Worm (Caenorhabditis elegans) whole organism, late embryonic: ENCODE results near the gene lgc-5.
A peak's percentile ranks its signal among the peaks of the same experiment; 100 is the strongest.

Source experiments
- C08G9.2 ChIP-seq: sonication (generic microtip); optimal IDR thresholded peaks from 2 replicates; lab custom pipeline; 2016; ENCODE audit warnings: mild to moderate bottlenecking, missing genetic modification characterization, moderate library complexity, missing compliant biosample characterization
- C38D4.7 ChIP-seq: fragments of 200-800 bp; sonication (Bioruptor generic); optimal IDR thresholded peaks from 2 replicates; lab custom pipeline; 2018; ENCODE audit warnings: mild to moderate bottlenecking, missing genetic modification characterization, moderate library complexity, missing compliant biosample characterization
- F13H6.1 ChIP-seq: sonication (generic microtip); optimal IDR thresholded peaks from 2 replicates; lab custom pipeline; 2016; ENCODE audit warnings: missing genetic modification characterization, missing compliant biosample characterization
- K02D7.2 ChIP-seq: sonication (generic microtip); optimal IDR thresholded peaks from 2 replicates; lab custom pipeline; 2017; ENCODE audit warnings: mild to moderate bottlenecking, missing genetic modification characterization, missing compliant biosample characterization
- K09A11.1 ChIP-seq: sonication (generic microtip); optimal IDR thresholded peaks from 2 replicates; lab custom pipeline; 2017; ENCODE audit warnings: antibody characterized with exemption, mild to moderate bottlenecking, missing genetic modification characterization, missing compliant biosample characterization; ENCODE audit not compliant: insufficient read depth
- ahr-1 ChIP-seq: sonication (generic microtip); optimal IDR thresholded peaks from 2 replicates; lab custom pipeline; 2016; ENCODE audit warnings: missing genetic modification characterization, missing compliant biosample characterization
- ama-1 ChIP-seq: fragments of 150-350 bp; optimal IDR thresholded peaks from 2 replicates; lab custom pipeline; 2014
- ceh-14 ChIP-seq: sonication (generic microtip); optimal IDR thresholded peaks from 2 replicates; lab custom pipeline; 2016; ENCODE audit warnings: missing genotype, missing genetic modification characterization, missing compliant biosample characterization
- ceh-18 ChIP-seq: sonication (generic microtip); optimal IDR thresholded peaks from 2 replicates; lab custom pipeline; 2016; ENCODE audit warnings: missing genetic modification characterization, missing compliant biosample characterization
- ceh-2 ChIP-seq: sonication (generic microtip); optimal IDR thresholded peaks from 2 replicates; lab custom pipeline; 2016; ENCODE audit warnings: missing genotype, missing genetic modification characterization, missing compliant biosample characterization
- ceh-24 ChIP-seq: sonication (generic microtip); optimal IDR thresholded peaks from 2 replicates; lab custom pipeline; 2016; ENCODE audit warnings: mild to moderate bottlenecking, missing genetic modification characterization, missing compliant biosample characterization
- ceh-31 ChIP-seq: sonication (generic microtip); optimal IDR thresholded peaks from 2 replicates; lab custom pipeline; 2016; ENCODE audit warnings: missing genetic modification characterization, missing compliant biosample characterization
- ceh-34 ChIP-seq: sonication (generic microtip); optimal IDR thresholded peaks from 2 replicates; lab custom pipeline; 2016; ENCODE audit warnings: mild to moderate bottlenecking, missing genetic modification characterization, missing compliant biosample characterization
- ceh-48 ChIP-seq: sonication (generic microtip); optimal IDR thresholded peaks from 2 replicates; lab custom pipeline; 2016; ENCODE audit warnings: missing genetic modification characterization, inconsistent platforms, missing compliant biosample characterization
- ceh-9 ChIP-seq: sonication (generic microtip); optimal IDR thresholded peaks from 2 replicates; lab custom pipeline; 2016; ENCODE audit warnings: mild to moderate bottlenecking, missing genetic modification characterization, inconsistent platforms, missing compliant biosample characterization
- dmd-4 ChIP-seq: sonication (generic microtip); optimal IDR thresholded peaks from 2 replicates; lab custom pipeline; 2016; ENCODE audit warnings: borderline replicate concordance, missing genetic modification characterization, missing compliant biosample characterization
- elt-2 ChIP-seq: sonication (generic microtip); optimal IDR thresholded peaks from 2 replicates; lab custom pipeline; 2016; ENCODE audit warnings: missing genetic modification reagents, missing genetic modification characterization, missing compliant biosample characterization
- elt-4 ChIP-seq: sonication (generic microtip); optimal IDR thresholded peaks from 2 replicates; lab custom pipeline; 2016; ENCODE audit warnings: missing genetic modification characterization, missing compliant biosample characterization
- ets-4 ChIP-seq: sonication (generic microtip); optimal IDR thresholded peaks from 2 replicates; lab custom pipeline; 2016; ENCODE audit warnings: missing genetic modification characterization, missing compliant biosample characterization
- eyg-1 ChIP-seq: sonication (generic microtip); optimal IDR thresholded peaks from 2 replicates; lab custom pipeline; 2016; ENCODE audit warnings: missing genotype, missing genetic modification characterization, missing compliant biosample characterization
- fax-1 ChIP-seq: sonication (generic microtip); optimal IDR thresholded peaks from 2 replicates; lab custom pipeline; 2016; ENCODE audit warnings: missing genotype, missing genetic modification characterization, missing compliant biosample characterization
- fkh-6 ChIP-seq: sonication (generic microtip); optimal IDR thresholded peaks from 2 replicates; lab custom pipeline; 2016; ENCODE audit warnings: missing genetic modification characterization, missing compliant biosample characterization
- hlh-15 ChIP-seq: sonication (generic microtip); optimal IDR thresholded peaks from 2 replicates; lab custom pipeline; 2016; ENCODE audit warnings: missing genetic modification characterization, missing compliant biosample characterization
- hlh-30 ChIP-seq: sonication (generic microtip); optimal IDR thresholded peaks from 2 replicates; lab custom pipeline; 2017; ENCODE audit warnings: antibody characterized with exemption, missing genetic modification characterization, missing compliant biosample characterization; ENCODE audit not compliant: insufficient read depth
- madf-2 ChIP-seq: sonication (generic microtip); optimal IDR thresholded peaks from 2 replicates; lab custom pipeline; 2017; ENCODE audit warnings: missing genetic modification characterization, missing compliant biosample characterization
- nfya-1 ChIP-seq: sonication (generic microtip); optimal IDR thresholded peaks from 2 replicates; lab custom pipeline; 2017; ENCODE audit warnings: missing genetic modification characterization, mild to moderate bottlenecking, missing compliant biosample characterization, antibody characterized with exemption, moderate library complexity
- nhr-232 ChIP-seq: sonication (generic microtip); optimal IDR thresholded peaks from 2 replicates; lab custom pipeline; 2016; ENCODE audit warnings: missing genetic modification characterization, missing compliant biosample characterization
- odd-2 ChIP-seq: sonication (generic microtip); optimal IDR thresholded peaks from 2 replicates; lab custom pipeline; 2017; ENCODE audit warnings: antibody characterized with exemption, mild to moderate bottlenecking, missing genetic modification characterization, missing compliant biosample characterization
- pros-1 ChIP-seq: fragments of 150-350 bp; optimal IDR thresholded peaks from 2 replicates; lab custom pipeline; 2014; ENCODE audit warnings: missing biosample characterization, missing genetic modification reagents, missing genetic modification characterization
- sox-4 ChIP-seq: sonication (generic microtip); optimal IDR thresholded peaks from 2 replicates; lab custom pipeline; 2017; ENCODE audit warnings: mild to moderate bottlenecking, missing genetic modification characterization, inconsistent platforms, missing compliant biosample characterization
- ttx-3 ChIP-seq: sonication (generic microtip); optimal IDR thresholded peaks from 2 replicates; lab custom pipeline; 2016; ENCODE audit warnings: missing genetic modification reagents, missing genetic modification characterization, missing compliant biosample characterization
- unc-42 ChIP-seq: sonication (generic microtip); optimal IDR thresholded peaks from 2 replicates; lab custom pipeline; 2016; ENCODE audit warnings: missing genotype, missing genetic modification characterization, missing compliant biosample characterization
- unc-55 ChIP-seq: sonication (generic microtip); optimal IDR thresholded peaks from 2 replicates; lab custom pipeline; 2017; ENCODE audit warnings: missing biosample characterization, missing genetic modification reagents, missing genetic modification characterization
- unc-86 ChIP-seq: sonication (generic microtip); optimal IDR thresholded peaks from 2 replicates; lab custom pipeline; 2016; ENCODE audit warnings: missing genetic modification characterization, missing compliant biosample characterization
- ztf-16 ChIP-seq: sonication (generic microtip); optimal IDR thresholded peaks from 2 replicates; lab custom pipeline; 2017; ENCODE audit warnings: missing genetic modification characterization, missing compliant biosample characterization

lgc-5 gene

DNA sequence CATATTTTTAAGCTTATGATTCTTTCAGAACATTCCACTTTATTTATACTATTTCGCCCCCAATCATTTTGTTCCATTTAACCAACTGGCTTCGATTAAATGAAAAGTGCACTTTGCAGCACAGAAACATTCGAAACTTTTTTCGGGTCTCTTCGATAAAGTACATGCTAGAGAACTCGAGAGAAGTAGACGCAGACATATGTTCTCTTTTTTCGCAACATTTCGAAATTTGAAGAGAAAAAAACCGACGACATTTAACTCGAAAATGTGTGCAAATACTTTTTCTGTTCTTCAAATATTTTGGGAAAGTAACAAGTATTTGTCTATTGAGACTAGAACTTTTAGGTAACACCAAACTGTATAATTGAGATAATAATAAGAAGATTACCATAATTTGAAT, 34.4 kb downstream of the lgc-5 start:
- TF ChIP-seq nhr-232 (tag; lab: Kevin White, UChicago), result no peak
- TF ChIP-seq ets-4 (tag; lab: Kevin White, UChicago), result no peak
- no peak for TF ChIP-seq ceh-34
- no peak for TF ChIP-seq fkh-6 (tag; lab: Kevin White, UChicago)
- TF ChIP-seq ama-1 (lab: Kevin White, UChicago), result no peak

ce11 chrIV:8377501-8377900, 35.0 kb downstream of the lgc-5 start, which contains the start of gene D2096.7:
TSS of gene D2096.7 (minus strand) at chrIV:8377630.
- TF ChIP-seq sox-4 (tag; lab: Kevin White, UChicago) (no peak), ztf-16 (tag; lab: Kevin White, UChicago) (no peak), ceh-2 (tag; lab: Kevin White, UChicago) (no peak), K09A11.1 (no peak), unc-42 (tag; lab: Kevin White, UChicago) (no peak), nhr-232 (tag; lab: Kevin White, UChicago) (no peak), fkh-6 (tag; lab: Kevin White, UChicago) (no peak), dmd-4 (no peak), unc-55 (GFP tag; lab: Kevin White, UChicago) (no peak), C38D4.7 (GFP tag; lab: Kevin White, UChicago) (no peak), eyg-1 (tag; lab: Kevin White, UChicago) (no peak), nfya-1 (tag; lab: Kevin White, UChicago) (no peak), fax-1 (tag; lab: Kevin White, UChicago) (no peak), ama-1 (lab: Kevin White, UChicago) (no peak), odd-2 (no peak)

- TF ChIP-seq ceh-9 (tag; lab: Kevin White, UChicago), result no peak
- TF ChIP-seq, all 69 proteins: peak for 0
Measured at ce11 chrIV:8378280-8378679, 35.8 kb downstream of the lgc-5 start.

DNA sequence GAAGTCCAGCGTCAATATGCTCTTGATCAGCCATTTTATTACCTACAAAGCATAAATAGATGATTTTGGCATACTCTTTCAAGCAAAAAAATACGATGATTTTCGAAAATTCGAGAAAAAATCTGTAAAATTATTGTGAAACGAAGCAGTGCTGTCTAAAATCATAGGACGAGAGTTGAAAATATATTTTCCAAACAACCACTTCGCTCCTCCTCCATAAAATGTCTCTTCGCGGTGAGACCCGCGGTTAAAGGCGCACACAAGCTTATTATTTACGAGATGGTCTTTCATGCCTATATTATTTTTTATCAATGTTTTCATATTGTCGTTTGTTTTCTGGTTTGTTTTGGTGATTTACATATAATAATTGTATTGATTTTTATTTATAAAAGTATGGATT, 36.8 kb downstream of the lgc-5 start, which contains the start of gene nap-1:
TSS of gene nap-1 (minus strand) at position 42 of the 400 bp plus-strand sequence.
- TF ChIP-seq unc-55 (GFP tag; lab: Kevin White, UChicago) (no peak), C38D4.7 (GFP tag; lab: Kevin White, UChicago) (no peak), elt-2 (peak; percentile 11), ahr-1 (tag; lab: Kevin White, UChicago) (no peak), nfya-1 (tag; lab: Kevin White, UChicago) (peak; percentile 40), C08G9.2 (tag; lab: Kevin White, UChicago) (no peak), madf-2 (tag; lab: Kevin White, UChicago) (no peak)
- TF ChIP-seq, all 69 proteins: peak for 2

DNA sequence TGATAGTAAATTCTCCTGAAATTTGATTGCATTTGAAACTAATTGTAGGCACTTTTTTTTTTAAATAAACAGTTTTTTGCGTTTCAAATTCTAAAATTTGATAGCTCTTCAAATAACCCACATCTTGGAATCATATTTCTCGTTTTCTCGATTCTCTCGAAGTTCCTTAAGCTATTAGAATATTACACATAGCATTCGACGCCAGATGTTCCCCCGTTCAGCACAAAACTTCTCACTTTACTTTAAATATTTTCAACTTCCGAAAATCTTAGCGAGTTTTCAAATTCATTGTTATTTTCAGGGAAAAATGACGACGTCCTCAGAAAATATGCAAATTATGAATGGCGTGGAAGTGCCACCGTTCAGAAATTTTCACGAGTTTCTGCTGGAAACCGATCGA, 37.2 kb downstream of the lgc-5 start, which contains the start of gene praf-3:
TSS of gene praf-3 (plus strand) at position 301 of the 400 bp plus-strand sequence.
- no peak for TF ChIP-seq F13H6.1
- TF ChIP-seq ceh-18 (tag; lab: Kevin White, UChicago), result no peak
- no peak for TF ChIP-seq K02D7.2
- TF ChIP-seq hlh-15 (tag; lab: Kevin White, UChicago), result no peak
- TF ChIP-seq ttx-3 (tag; lab: Kevin White, UChicago), result no peak
- no peak for TF ChIP-seq ahr-1 (tag; lab: Kevin White, UChicago)
- no peak for TF ChIP-seq ceh-31 (tag; lab: Kevin White, UChicago)
- TF ChIP-seq ceh-9 (tag; lab: Kevin White, UChicago), result no peak
- no peak for TF ChIP-seq elt-4 (tag; lab: Kevin White, UChicago)
- TF ChIP-seq pros-1 (tag; lab: Kevin White, UChicago), result no peak
- no peak for TF ChIP-seq unc-55 (GFP tag; lab: Kevin White, UChicago)
- TF ChIP-seq hlh-30 (tag; lab: Kevin White, UChicago), result no peak
- TF ChIP-seq ceh-24 (tag; lab: Kevin White, UChicago), result no peak
- no peak for TF ChIP-seq eyg-1 (tag; lab: Kevin White, UChicago)
- no peak for TF ChIP-seq unc-86
- TF ChIP-seq ceh-14, result no peak
- no peak for TF ChIP-seq ceh-48 (tag; lab: Kevin White, UChicago)
